Worm (Caenorhabditis elegans) whole organism, L2 larva: Measurements from ENCODE around the gene cky-1.

Experiments used
- Y55F3AM.14 ChIP-seq: fragments of 200-800 bp; sonication (Bioruptor generic); optimal IDR thresholded peaks from 2 replicates; lab custom pipeline; 2018; ENCODE audit warnings: mild to moderate bottlenecking, missing genetic modification characterization, missing compliant biosample characterization
- blmp-1 ChIP-seq: sonication (generic microtip); optimal IDR thresholded peaks from 2 replicates; lab custom pipeline; 2017; ENCODE audit warnings: missing genetic modification characterization, mild to moderate bottlenecking, missing compliant biosample characterization, antibody characterized with exemption, moderate library complexity; ENCODE audit not compliant: insufficient read depth
- egl-27 ChIP-seq: sonication (generic microtip); optimal IDR thresholded peaks from 3 replicates; lab custom pipeline; 2017; ENCODE audit warnings: missing biosample characterization, missing genetic modification reagents, missing genetic modification characterization
- fos-1 ChIP-seq: fragments of 150-350 bp; optimal IDR thresholded peaks from 2 replicates; lab custom pipeline; 2014; ENCODE audit warnings: missing biosample characterization, missing genetic modification characterization
- gmeb-1 ChIP-seq: fragments of 150-350 bp; optimal IDR thresholded peaks from 2 replicates; lab custom pipeline; 2014; ENCODE audit warnings: missing biosample characterization, missing genetic modification characterization
- lin-11 ChIP-seq: fragments of 150-350 bp; sonication (generic microtip); optimal IDR thresholded peaks from 2 replicates; lab custom pipeline; 2014; ENCODE audit warnings: missing biosample characterization, missing genetic modification characterization, inconsistent platforms, mixed read lengths
- lin-39 ChIP-seq: fragments of 150-350 bp; optimal IDR thresholded peaks from 2 replicates; lab custom pipeline; 2014; ENCODE audit warnings: missing biosample characterization, missing genetic modification reagents, missing genetic modification characterization
- mbf-1 ChIP-seq: sonication (generic microtip); optimal IDR thresholded peaks from 2 replicates; lab custom pipeline; 2017; ENCODE audit warnings: missing biosample characterization, missing genetic modification characterization
- nhr-12 ChIP-seq: fragments of 150-350 bp; optimal IDR thresholded peaks from 2 replicates; lab custom pipeline; 2014; ENCODE audit warnings: missing biosample characterization, missing genetic modification characterization
- nhr-6 ChIP-seq: fragments of 150-350 bp; optimal IDR thresholded peaks from 2 replicates; lab custom pipeline; 2014; ENCODE audit warnings: missing biosample characterization, missing genetic modification characterization
- sem-4 ChIP-seq: fragments of 150-350 bp; optimal IDR thresholded peaks from 2 replicates; lab custom pipeline; 2014; ENCODE audit warnings: missing biosample characterization, missing genetic modification reagents, missing genetic modification characterization
- ztf-1 ChIP-seq: fragments of 200-800 bp; sonication (Bioruptor generic); conservative IDR thresholded peaks from 2 replicates; pipeline ENCODE4 v1.3.6; 2022; ENCODE audit warnings: missing genetic modification characterization, missing compliant biosample characterization
- ztf-11 ChIP-seq: sonication (generic microtip); optimal IDR thresholded peaks from 2 replicates; lab custom pipeline; 2017; ENCODE audit warnings: missing biosample characterization, missing genetic modification characterization
- ztf-4 ChIP-seq: fragments of 150-350 bp; optimal IDR thresholded peaks from 2 replicates; lab custom pipeline; 2014; ENCODE audit warnings: missing biosample characterization, missing genetic modification characterization

The cky-1 gene

DNA sequence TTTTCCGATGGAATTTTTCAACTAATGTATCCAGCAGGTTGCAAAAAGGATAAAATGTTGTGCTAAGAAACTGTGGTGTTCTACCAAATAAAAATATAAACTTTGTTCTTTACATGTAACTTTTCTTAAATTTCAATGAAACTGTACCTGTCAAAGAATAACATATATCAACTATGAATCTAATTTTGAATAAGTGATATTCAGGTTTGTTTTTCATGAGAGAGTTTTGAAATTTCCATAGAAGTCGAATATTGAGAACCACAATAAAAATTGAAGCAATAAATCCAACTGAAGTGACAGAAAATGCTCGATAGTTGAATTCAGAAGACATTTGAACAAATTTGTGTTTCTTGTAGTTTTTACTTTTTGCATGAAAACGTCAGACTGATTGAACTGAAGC, 53.7 kb downstream of the cky-1 start, which contains the start of gene srbc-43:
Gene srbc-43, minus strand, starts transcription at position 331 of the 400 bp plus-strand sequence.
- no peak for TF ChIP-seq fos-1 (tag; lab: Kevin White, UChicago)
- TF ChIP-seq lin-39 (tag; lab: Kevin White, UChicago): no peak
- TF ChIP-seq lin-11 (tag; lab: Kevin White, UChicago): no peak
- no peak for TF ChIP-seq gmeb-1 (tag; lab: Kevin White, UChicago)
- TF ChIP-seq sem-4 (tag; lab: Kevin White, UChicago): no peak
- no peak for TF ChIP-seq nhr-12 (tag; lab: Kevin White, UChicago)
- TF ChIP-seq Y55F3AM.14 (GFP tag; lab: Kevin White, UChicago): no peak
- no peak for TF ChIP-seq blmp-1 (tag; lab: Kevin White, UChicago)
- TF ChIP-seq egl-27 (tag; lab: Kevin White, UChicago): no peak
- no peak for TF ChIP-seq ztf-11 (tag; lab: Kevin White, UChicago)
- no peak for TF ChIP-seq ztf-1 (GFP tag; lab: Robert Waterston, UW)
- no peak for TF ChIP-seq ztf-4
- TF ChIP-seq mbf-1: no peak
- no peak for TF ChIP-seq nhr-6 (tag; lab: Kevin White, UChicago)
